Worm (Caenorhabditis elegans): Measurements from ENCODE around the gene chil-1.

- TF ChIP-seq nhr-12 (tag; optimal IDR thresholded peaks at IDR 0.05) (no peak), drap-1 (GFP tag; optimal IDR thresholded peaks at IDR 0.05) (no peak), nhr-237 (tag; optimal IDR thresholded peaks at IDR 0.05) (no peak), mab-5 (tag; optimal IDR thresholded peaks at IDR 0.05) (no peak), unc-39 (tag; optimal IDR thresholded peaks at IDR 0.05) (no peak), nhr-28 (tag; optimal IDR thresholded peaks at IDR 0.05) (no peak), ztf-11 (tag; optimal IDR thresholded peaks at IDR 0.05) (no peak), pha-4 (tag; optimal IDR thresholded peaks at IDR 0.05) (no peak), snpc-4 (tag; optimal IDR thresholded peaks at IDR 0.05) (no peak), elt-3 (tag; optimal IDR thresholded peaks at IDR 0.05) (no peak), ces-1 (GFP tag; optimal IDR thresholded peaks at IDR 0.05) (no peak), nhr-76 (tag; optimal IDR thresholded peaks at IDR 0.05) (no peak)
Measured at ce11 chrII:9855620-9856019, 10.7 kb downstream of the chil-1 start, which contains the start of gene chil-4.
